Worm (Caenorhabditis elegans) whole organism, L4 larva: Measurements from ENCODE around the gene mlc-5.

Source experiments
- F10B5.3 ChIP-seq: sonication (generic microtip); optimal IDR thresholded peaks from 2 replicates; lab custom pipeline; 2016; ENCODE audit warnings: mild to moderate bottlenecking, missing genetic modification characterization, missing compliant biosample characterization
- F37D6.2 ChIP-seq: sonication (generic microtip); optimal IDR thresholded peaks from 2 replicates; lab custom pipeline; 2016; ENCODE audit warnings: mild to moderate bottlenecking, missing genetic modification characterization, missing compliant biosample characterization
- R02D3.7 ChIP-seq: fragments of 150-350 bp; sonication (generic microtip); optimal IDR thresholded peaks from 3 replicates; lab custom pipeline; 2014; ENCODE audit warnings: missing biosample characterization, missing genetic modification characterization
- T26A8.4 ChIP-seq: fragments of 200-800 bp; sonication (Bioruptor generic); IDR thresholded peaks from 2 replicates; pipeline ENCODE4 v1.3.6; 2022; ENCODE audit warnings: missing genetic modification characterization, missing compliant biosample characterization
- Y5F2A.4 ChIP-seq: fragments of 200-800 bp; sonication (Bioruptor generic); optimal IDR thresholded peaks from 2 replicates; lab custom pipeline; 2018; ENCODE audit warnings: mild to moderate bottlenecking, missing genetic modification characterization, missing compliant biosample characterization
- aha-1 ChIP-seq: fragments of 150-350 bp; peaks from one replicate; lab custom pipeline; 2014; ENCODE audit warnings: missing biosample characterization, missing genetic modification characterization
- ama-1 ChIP-seq: fragments of 150-350 bp; optimal IDR thresholded peaks from 2 replicates; lab custom pipeline; 2014; ENCODE audit warnings: inconsistent platforms, mixed read lengths
- arid-1 ChIP-seq: fragments of 200-800 bp; sonication (Bioruptor generic); conservative IDR thresholded peaks from 2 replicates; pipeline ENCODE4 v1.3.6; 2022; ENCODE audit warnings: missing genetic modification reagents, missing genetic modification characterization, missing compliant biosample characterization
- attf-4 ChIP-seq: sonication (generic microtip); optimal IDR thresholded peaks from 3 replicates; lab custom pipeline; 2017; ENCODE audit warnings: missing biosample characterization, missing genetic modification characterization
- ceh-62 ChIP-seq: sonication (generic microtip); optimal IDR thresholded peaks from 2 replicates; lab custom pipeline; 2017; ENCODE audit warnings: missing biosample characterization, missing genetic modification characterization
- daf-16 ChIP-seq, 3 experiments: sonication (generic microtip); optimal IDR thresholded peaks; 2 replicates each; lab custom pipeline; 2016 to 2017; ENCODE audit warnings: missing genetic modification characterization in 3 of 3, missing genetic modification reagents in 3 of 3, mild to moderate bottlenecking in 2 of 3, missing compliant biosample characterization in 2 of 3, missing biosample characterization in 1 of 3, moderate library complexity in 1 of 3
- dve-1 ChIP-seq: sonication (generic microtip); optimal IDR thresholded peaks from 2 replicates; lab custom pipeline; 2017; ENCODE audit warnings: antibody characterized with exemption, mild to moderate bottlenecking, missing genetic modification characterization, missing compliant biosample characterization; ENCODE audit not compliant: insufficient read depth
- egl-43 ChIP-seq: fragments of 200-800 bp; sonication (Bioruptor generic); IDR thresholded peaks from 2 replicates; pipeline ENCODE4 v1.3.6; 2022; ENCODE audit warnings: missing genetic modification reagents, missing genetic modification characterization, missing compliant biosample characterization
- fkh-10 ChIP-seq: fragments of 150-350 bp; optimal IDR thresholded peaks from 2 replicates; lab custom pipeline; 2014; ENCODE audit warnings: missing biosample characterization, missing genetic modification reagents, missing genetic modification characterization
- hlh-30 ChIP-seq: sonication (generic microtip); optimal IDR thresholded peaks from 2 replicates; lab custom pipeline; 2017; ENCODE audit warnings: antibody characterized with exemption, mild to moderate bottlenecking, missing genetic modification characterization, missing compliant biosample characterization; ENCODE audit not compliant: insufficient read depth
- hmg-1.1 ChIP-seq: fragments of 200-800 bp; sonication (Bioruptor generic); IDR thresholded peaks from 2 replicates; pipeline ENCODE4 v1.3.6; 2022; ENCODE audit warnings: missing genetic modification reagents, missing genetic modification characterization, missing compliant biosample characterization
- jun-1 ChIP-seq: fragments of 150-350 bp; optimal IDR thresholded peaks from 2 replicates; lab custom pipeline; 2014; ENCODE audit warnings: missing biosample characterization, missing genetic modification reagents, missing genetic modification characterization
- lin-39 ChIP-seq: fragments of 150-350 bp; optimal IDR thresholded peaks from 2 replicates; lab custom pipeline; 2014; ENCODE audit warnings: missing biosample characterization, missing genetic modification reagents, missing genetic modification characterization
- lsy-2 ChIP-seq, 2 experiments: fragments of 150-350 bp in 1 of 2; sonication (generic microtip) in 1 of 2; optimal IDR thresholded peaks; 2 replicates each; lab custom pipeline; 2014 to 2017; ENCODE audit warnings: missing biosample characterization in 2 of 2, missing genetic modification characterization in 2 of 2
- madf-5 ChIP-seq, 2 experiments: fragments of 200-800 bp; sonication (Bioruptor generic); IDR thresholded peaks; 2 replicates each; pipeline ENCODE4 v1.3.6; 2022; ENCODE audit warnings: missing compliant biosample characterization in 2 of 2, missing genetic modification characterization in 2 of 2
- mes-2 ChIP-seq: sonication (generic microtip); optimal IDR thresholded peaks from 2 replicates; lab custom pipeline; 2016; ENCODE audit warnings: missing genotype, mild to moderate bottlenecking, missing genetic modification characterization, missing compliant biosample characterization; ENCODE audit not compliant: poor library complexity, severe bottlenecking
- nhr-102 ChIP-seq: sonication (generic microtip); optimal IDR thresholded peaks from 2 replicates; lab custom pipeline; 2016; ENCODE audit warnings: mild to moderate bottlenecking, missing genetic modification characterization, moderate library complexity, missing compliant biosample characterization
- nhr-111 ChIP-seq: fragments of 200-800 bp; sonication (Bioruptor generic); optimal IDR thresholded peaks from 2 replicates; lab custom pipeline; 2018; ENCODE audit warnings: mild to moderate bottlenecking, missing genetic modification characterization, missing compliant biosample characterization
- nhr-25 ChIP-seq: sonication (generic microtip); optimal IDR thresholded peaks from 2 replicates; lab custom pipeline; 2017; ENCODE audit warnings: missing genetic modification characterization, mild to moderate bottlenecking, missing compliant biosample characterization, antibody characterized with exemption, moderate library complexity, borderline replicate concordance; ENCODE audit not compliant: insufficient read depth
- php-3 ChIP-seq: fragments of 200-800 bp; sonication (Bioruptor generic); IDR thresholded peaks from 2 replicates; pipeline ENCODE4 v1.3.6; 2022; ENCODE audit warnings: missing genetic modification reagents, missing genetic modification characterization, missing compliant biosample characterization
- pqm-1 ChIP-seq: sonication (generic microtip); optimal IDR thresholded peaks from 2 replicates; lab custom pipeline; 2017; ENCODE audit warnings: missing biosample characterization, missing genetic modification characterization
- saeg-2 ChIP-seq: fragments of 200-800 bp; sonication (Bioruptor generic); IDR thresholded peaks from 2 replicates; pipeline ENCODE4 v1.3.6; 2022; ENCODE audit warnings: missing genetic modification reagents, missing genetic modification characterization, missing compliant biosample characterization
- set-16 ChIP-seq: fragments of 200-800 bp; sonication (Bioruptor generic); IDR thresholded peaks from 2 replicates; pipeline ENCODE4 v1.3.6; 2022; ENCODE audit warnings: missing genetic modification reagents, missing genetic modification characterization, missing compliant biosample characterization
- skn-1 ChIP-seq: fragments of 150-350 bp; optimal IDR thresholded peaks from 2 replicates; lab custom pipeline; 2014; ENCODE audit warnings: missing biosample characterization, missing genetic modification characterization
- snpc-4 ChIP-seq: fragments of 150-350 bp; optimal IDR thresholded peaks from 2 replicates; lab custom pipeline; 2014; ENCODE audit warnings: missing biosample characterization, missing genetic modification characterization
- spr-3 ChIP-seq: fragments of 200-800 bp; sonication (Bioruptor generic); optimal IDR thresholded peaks from 2 replicates; lab custom pipeline; 2018; ENCODE audit warnings: mild to moderate bottlenecking, missing genetic modification characterization, missing compliant biosample characterization
- tra-1 ChIP-seq: fragments of 200-800 bp; sonication (Bioruptor generic); IDR thresholded peaks from 2 replicates; pipeline ENCODE4 v1.3.6; 2022; ENCODE audit warnings: missing genetic modification reagents, missing genetic modification characterization, missing compliant biosample characterization
- unc-130 ChIP-seq: sonication (generic microtip); optimal IDR thresholded peaks from 2 replicates; lab custom pipeline; 2016; ENCODE audit warnings: missing genetic modification reagents, missing genetic modification characterization, missing compliant biosample characterization
- unc-62 ChIP-seq, 3 experiments: fragments of 150-350 bp in 1 of 3; sonication (generic microtip); optimal IDR thresholded peaks in 2 of 3; peaks in 1 of 3; 1 replicate in 1 of 3; 2 replicates in 2 of 3; lab custom pipeline; 2014 to 2017; ENCODE audit warnings: missing biosample characterization in 3 of 3, missing genetic modification characterization in 3 of 3, missing genetic modification reagents in 3 of 3, missing genotype in 1 of 3
- vab-7 ChIP-seq: fragments of 200-800 bp; sonication (Bioruptor generic); IDR thresholded peaks from 2 replicates; pipeline ENCODE4 v1.3.6; 2022; ENCODE audit warnings: missing genetic modification reagents, missing genetic modification characterization, missing compliant biosample characterization
- zip-2 ChIP-seq: fragments of 150-350 bp; optimal IDR thresholded peaks from 2 replicates; lab custom pipeline; 2014; ENCODE audit warnings: missing biosample characterization, missing genetic modification characterization
- ztf-7 ChIP-seq: fragments of 150-350 bp; optimal IDR thresholded peaks from 2 replicates; lab custom pipeline; 2014; ENCODE audit warnings: missing biosample characterization, missing genetic modification characterization

The mlc-5 gene

ce11 chrIII:13657975-13658374 is 34.9 kb downstream of the mlc-5 start (continued):
- TF ChIP-seq lin-39 (tag; lab: Kevin White, UChicago): no peak
- no peak for TF ChIP-seq spr-3 (GFP tag; lab: Kevin White, UChicago)
- TF ChIP-seq snpc-4 (tag; lab: Kevin White, UChicago): no peak
- no peak for TF ChIP-seq attf-4
- TF ChIP-seq R02D3.7: no peak
- TF ChIP-seq, all 104 proteins: peak for 9

ce11 chrIII:13659028-13659427 is 35.9 kb downstream of the mlc-5 start:
- no peak for TF ChIP-seq spr-3 (GFP tag; lab: Kevin White, UChicago)
- no peak for TF ChIP-seq unc-130 (GFP tag; lab: Kevin White, UChicago)
- TF ChIP-seq aha-1 (tag; lab: Kevin White, UChicago): no peak
- TF ChIP-seq T26A8.4: no peak
- no peak for TF ChIP-seq set-16
- no peak for TF ChIP-seq ceh-62 (tag; lab: Kevin White, UChicago)
- TF ChIP-seq fkh-10 (GFP tag; lab: Kevin White, UChicago): no peak

DNA sequence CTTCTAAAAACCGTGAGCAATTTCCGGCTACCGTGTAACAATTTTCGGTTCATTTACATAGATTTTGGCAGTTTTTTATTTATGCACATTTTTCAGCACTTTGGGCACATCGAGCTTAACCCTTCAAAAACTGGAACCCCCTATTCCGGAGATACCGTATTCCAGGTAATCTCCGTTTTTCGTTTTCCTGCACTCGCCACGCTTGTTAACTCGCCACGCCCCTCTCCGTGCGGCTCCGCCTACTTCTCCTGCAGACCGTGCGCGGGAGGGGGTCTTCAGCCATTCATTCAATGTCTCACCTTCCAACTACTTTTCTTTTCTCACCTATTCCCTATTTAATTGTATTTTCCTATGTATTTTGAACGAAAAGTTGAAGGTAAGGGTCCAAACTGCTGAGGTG is 37.0 kb downstream of the mlc-5 start:
- TF ChIP-seq nhr-102 (tag; lab: Kevin White, UChicago): no peak
- TF ChIP-seq nhr-25 (tag; lab: Kevin White, UChicago): no peak
- 0 out of 2 replicates have a peak, but pooled peaks have one; percentile 45 for TF ChIP-seq egl-43
- peak; percentile 32; the same call in 1 of the 2 replicates for TF ChIP-seq set-16

- TF ChIP-seq lsy-2 (tag; optimal IDR thresholded peaks at IDR 0.05; lab: Kevin White, UChicago) (peak in 1 of 2 experiments; percentile 42), hlh-30 (no peak), ama-1 (no peak), unc-62 (GFP tag; optimal IDR thresholded peaks at IDR 0.05 in 1 of 2; lab: Kevin White, UChicago) (peak in 1 of 2 experiments; percentile 64), unc-62 (tag; optimal IDR thresholded peaks at IDR 0.05; lab: Kevin White, UChicago) (no peak)
Observed at ce11 chrIII:13666406-13666805, 43.3 kb downstream of the mlc-5 start.

ce11 chrIII:13667739-13668138 is 44.6 kb downstream of the mlc-5 start, which contains the start of gene flp-15:
Gene flp-15, minus strand, starts transcription at chrIII:13667839.
- TF ChIP-seq tra-1 (GFP tag; lab: Robert Waterston, UW) (no peak), unc-62 (GFP tag; optimal IDR thresholded peaks at IDR 0.05 in 1 of 2; lab: Kevin White, UChicago) (peak in 1 of 2 experiments; percentile 47), unc-62 (tag; optimal IDR thresholded peaks at IDR 0.05; lab: Kevin White, UChicago) (no peak)

DNA sequence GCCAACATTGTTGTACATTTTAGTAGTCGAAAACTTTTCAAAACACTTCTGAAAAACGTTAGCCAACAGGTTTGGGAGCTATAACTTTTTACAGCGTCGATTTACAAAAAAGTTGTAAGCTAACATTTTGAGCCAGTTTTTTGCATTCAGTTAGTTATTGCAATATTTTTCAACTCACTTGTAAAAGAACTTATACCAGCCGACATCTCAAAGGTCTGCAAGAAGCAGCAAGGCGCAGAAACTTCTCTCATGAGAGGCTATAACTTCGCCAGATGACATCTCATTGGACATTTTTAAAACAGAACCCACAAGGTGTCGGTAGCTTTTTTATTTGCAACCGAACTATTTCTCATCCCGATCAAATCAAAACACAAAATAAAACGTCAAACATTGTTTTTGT is 46.4 kb downstream of the mlc-5 start:
- TF ChIP-seq Y5F2A.4 (GFP tag; lab: Kevin White, UChicago) (no peak), fkh-10 (GFP tag; lab: Kevin White, UChicago) (no peak), F10B5.3 (tag; lab: Kevin White, UChicago) (no peak), hmg-1.1 (no peak), saeg-2 (no peak), mes-2 (no peak), unc-62 (GFP tag; optimal IDR thresholded peaks at IDR 0.05 in 1 of 2; lab: Kevin White, UChicago) (peak in 1 of 2 experiments; percentile 92), unc-62 (tag; optimal IDR thresholded peaks at IDR 0.05; lab: Kevin White, UChicago) (no peak), zip-2 (tag; lab: Kevin White, UChicago) (no peak)

DNA sequence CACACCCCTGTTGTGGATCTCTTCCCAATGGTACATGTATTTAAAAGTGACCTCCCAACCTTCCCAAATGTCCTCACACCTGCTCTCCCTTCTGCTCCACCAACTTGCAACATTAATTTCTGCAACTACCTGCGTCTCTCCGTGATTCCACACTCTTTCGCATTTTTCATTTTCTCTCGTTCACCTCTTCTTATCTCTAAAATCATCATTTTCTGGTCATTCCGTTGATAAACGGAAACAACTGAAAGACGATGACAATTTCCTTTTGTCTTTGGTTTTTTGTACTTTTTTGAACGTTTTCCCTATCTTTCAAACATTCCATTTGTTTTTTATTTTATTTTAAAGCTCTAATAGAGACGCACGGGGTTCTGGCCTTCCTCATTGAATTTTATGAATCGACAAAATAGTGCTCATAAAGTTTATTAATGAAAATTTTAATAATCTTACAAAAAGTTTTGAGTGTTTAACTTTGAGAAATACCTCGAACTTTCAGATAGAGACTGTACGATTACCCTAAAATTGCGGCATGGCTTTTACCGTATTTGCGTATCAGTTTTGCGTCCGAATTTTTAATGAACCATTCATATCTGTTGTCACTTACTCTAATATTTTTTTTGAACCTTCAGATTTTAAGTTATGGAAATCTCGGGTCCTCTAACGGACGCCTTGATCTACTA is 49.7 kb downstream of the mlc-5 start, which contains the start of gene aqp-11:
Gene aqp-11, plus strand, starts transcription at position 627 of the 677 bp plus-strand sequence.
- TF ChIP-seq jun-1 (tag; lab: Kevin White, UChicago): no peak
- no peak for TF ChIP-seq madf-5 (GFP tag; IDR thresholded peaks at IDR 0.05; lab: Robert Waterston, UW)
- no peak for TF ChIP-seq ztf-7 (tag; lab: Kevin White, UChicago)
- no peak for TF ChIP-seq arid-1 (GFP tag; lab: Robert Waterston, UW)
- peak; percentile 52 for TF ChIP-seq pqm-1 (tag; lab: Kevin White, UChicago)
- no peak for TF ChIP-seq lsy-2 (tag; optimal IDR thresholded peaks at IDR 0.05; lab: Kevin White, UChicago)
- TF ChIP-seq F37D6.2 (tag; lab: Kevin White, UChicago): no peak
- no peak for TF ChIP-seq aha-1 (tag; lab: Kevin White, UChicago)
- no peak for TF ChIP-seq ceh-62 (tag; lab: Kevin White, UChicago)
- TF ChIP-seq nhr-111 (GFP tag; lab: Kevin White, UChicago): no peak
- no peak for TF ChIP-seq daf-16 (GFP tag; optimal IDR thresholded peaks at IDR 0.05; lab: Kevin White, UChicago)
- TF ChIP-seq daf-16 (tag; optimal IDR thresholded peaks at IDR 0.05; lab: Kevin White, UChicago): peak; percentile 47
- no peak for TF ChIP-seq vab-7 (GFP tag; lab: Robert Waterston, UW)
- no peak for TF ChIP-seq skn-1
- TF ChIP-seq php-3: 0 out of 2 replicates have a peak, but pooled peaks have one; percentile 47
- TF ChIP-seq dve-1 (tag; lab: Kevin White, UChicago): peak; percentile 51
- TF ChIP-seq unc-62 (GFP tag; optimal IDR thresholded peaks at IDR 0.05 in 1 of 2; lab: Kevin White, UChicago): no peak
- TF ChIP-seq unc-62 (tag; optimal IDR thresholded peaks at IDR 0.05; lab: Kevin White, UChicago): no peak
